Fruit fly (Drosophila melanogaster) whole organism, adult: Measurements from ENCODE around the gene BI-1.

Source experiments
- CG12768 ChIP-seq: fragments of 200-800 bp; sonication (Bioruptor generic); optimal IDR thresholded peaks from 2 replicates; lab custom pipeline; 2017; ENCODE audit warnings: missing biosample characterization, missing genetic modification characterization, mild to moderate bottlenecking, moderate library complexity, missing genetic modification reagents
- CG1620 ChIP-seq: fragments of 200-800 bp; sonication (Bioruptor generic); optimal IDR thresholded peaks from 2 replicates; lab custom pipeline; 2016; ENCODE audit warnings: missing biosample characterization, missing genetic modification characterization
- CG33017 ChIP-seq: fragments of 200-800 bp; sonication (Bioruptor generic); optimal IDR thresholded peaks from 2 replicates; lab custom pipeline; 2018; ENCODE audit warnings: missing biosample characterization, mild to moderate bottlenecking, missing genetic modification characterization, moderate library complexity
- CG5204 ChIP-seq: fragments of 200-800 bp; sonication (Bioruptor generic); optimal IDR thresholded peaks from 2 replicates; lab custom pipeline; 2016; ENCODE audit warnings: missing biosample characterization, missing genetic modification characterization
- CG7045 ChIP-seq: fragments of 200-800 bp; sonication (Bioruptor generic); optimal IDR thresholded peaks from 2 replicates; lab custom pipeline; 2017; ENCODE audit warnings: missing biosample characterization, mild to moderate bottlenecking, missing genetic modification characterization
- cnc ChIP-seq, 2 experiments: fragments of >200 bp; optimal IDR thresholded peaks; 2 replicates each; lab custom pipeline; 2017
- kay ChIP-seq: fragments of 200-800 bp; sonication (Bioruptor generic); peaks from one replicate; lab custom pipeline; 2016; ENCODE audit warnings: missing biosample characterization, missing genetic modification characterization, borderline replicate concordance
- pad ChIP-seq: fragments of 200-800 bp; sonication (Bioruptor generic); optimal IDR thresholded peaks from 3 replicates; lab custom pipeline; 2017; ENCODE audit warnings: missing biosample characterization, missing genetic modification characterization, mild to moderate bottlenecking, moderate library complexity, missing genetic modification reagents
- tj ChIP-seq: fragments of 200-800 bp; sonication (Bioruptor generic); optimal IDR thresholded peaks from 3 replicates; lab custom pipeline; 2017; ENCODE audit warnings: missing biosample characterization, mild to moderate bottlenecking, missing genetic modification characterization, moderate library complexity

DNA sequence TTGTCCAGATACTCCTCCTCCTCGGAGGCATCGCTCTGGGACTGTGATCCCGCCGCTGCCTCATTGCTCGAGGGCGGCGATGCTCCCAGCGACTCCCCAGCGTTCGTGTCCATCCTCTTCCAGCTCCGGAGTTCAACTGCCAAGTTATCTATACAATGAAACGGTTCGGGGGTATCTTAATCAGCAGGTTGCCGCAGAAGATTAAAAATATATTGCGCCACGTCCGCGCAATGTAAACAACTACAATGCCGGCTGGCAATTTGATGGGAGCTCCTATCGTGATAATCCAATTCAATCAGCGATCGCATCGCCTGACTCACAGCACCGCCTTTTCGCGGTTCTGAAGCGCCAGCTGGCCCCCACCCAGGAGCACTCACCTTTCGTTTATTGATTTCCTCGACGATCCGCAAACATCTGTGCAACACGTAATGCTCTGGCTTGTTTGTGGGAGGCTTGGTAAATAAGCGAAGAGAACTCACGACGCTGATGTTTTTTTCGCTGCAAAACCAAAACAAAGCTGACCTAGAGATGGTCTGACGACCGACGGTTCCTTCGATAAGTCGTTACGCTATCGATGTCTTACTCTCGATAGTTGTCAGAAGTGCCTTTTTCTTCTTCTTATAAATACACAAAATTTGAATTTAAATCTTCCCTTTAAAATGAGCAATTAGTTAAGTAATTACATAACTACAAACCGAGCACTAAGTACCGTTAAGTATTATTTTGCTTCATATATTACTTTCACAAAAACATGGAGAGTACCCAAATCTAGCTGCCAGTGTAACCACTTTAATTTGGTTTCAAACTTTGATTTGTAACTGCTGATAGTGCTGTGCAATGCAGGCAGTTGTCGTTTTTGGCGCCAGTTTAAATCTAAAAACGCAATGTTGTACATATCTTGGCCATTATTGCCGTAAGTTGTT is 19.1 kb downstream of the BI-1 start, which contains the start of gene cert:
- peak; percentile 11 for TF ChIP-seq kay (GFP tag; lab: Kevin White, UChicago)
- no peak for TF ChIP-seq cnc (optimal IDR thresholded peaks at IDR 0.05; lab: Kevin White, UChicago)
- peak; percentile 33 for TF ChIP-seq pad
- no peak for TF ChIP-seq CG7045 (GFP tag; lab: Kevin White, UChicago)
- TF ChIP-seq CG12768 = peak; percentile 52
- no peak for TF ChIP-seq tj
- TF ChIP-seq CG5204 (GFP tag; lab: Kevin White, UChicago) = no peak
- TF ChIP-seq CG33017 (tag; lab: Kevin White, UChicago) = no peak
- peak; percentile 2 for TF ChIP-seq CG1620 (GFP tag; lab: Kevin White, UChicago)
